Worm (Caenorhabditis elegans): ENCODE data around the gene somi-1.

somi-1 gene

ce11 chrV:13407913-13408312 lies 16.7 kb upstream of the somi-1 start, which contains the start of gene F53F1.3:
Gene F53F1.3 (plus strand): TSS chrV:13408242.
- TF ChIP-seq dmd-4 (tag; optimal IDR thresholded peaks at IDR 0.05), result no peak
- peak; percentile 67 for TF ChIP-seq fos-1 (tag; optimal IDR thresholded peaks at IDR 0.05)
- no peak for TF ChIP-seq ama-1 (optimal IDR thresholded peaks at IDR 0.05)
- no peak for TF ChIP-seq peb-1 (tag; optimal IDR thresholded peaks at IDR 0.05)
- TF ChIP-seq zag-1 (tag; optimal IDR thresholded peaks at IDR 0.05), result no peak
- no peak for TF ChIP-seq alr-1 (tag; optimal IDR thresholded peaks at IDR 0.05)

DNA sequence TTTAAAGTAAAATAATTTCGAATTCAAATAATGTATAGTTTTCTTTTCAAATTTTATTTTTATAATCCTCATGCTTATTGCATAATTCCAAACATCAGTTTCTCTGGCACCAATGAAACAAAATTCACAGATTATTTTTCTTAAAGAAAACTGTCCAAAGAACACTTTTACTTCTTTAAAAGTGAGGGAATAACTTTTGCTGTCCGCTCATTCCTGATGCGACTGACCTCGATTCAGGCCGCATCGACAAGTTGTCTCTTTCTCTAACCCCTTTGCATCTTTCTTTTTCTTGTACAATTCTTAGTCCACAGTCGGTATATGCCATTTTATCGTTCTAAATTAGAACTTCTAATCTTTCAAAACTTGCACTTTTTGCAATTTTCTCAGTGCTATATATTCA lies 15.3 kb upstream of the somi-1 start, which contains the start of gene F53F1.2:
F53F1.2 (plus strand) TSS at position 306 of the 400 bp plus-strand sequence.
- TF ChIP-seq blmp-1 (tag; optimal IDR thresholded peaks at IDR 0.05; ENCODE audit: insufficient read depth) (peak; percentile 80), R02D3.7 (tag; optimal IDR thresholded peaks at IDR 0.05) (no peak)

DNA sequence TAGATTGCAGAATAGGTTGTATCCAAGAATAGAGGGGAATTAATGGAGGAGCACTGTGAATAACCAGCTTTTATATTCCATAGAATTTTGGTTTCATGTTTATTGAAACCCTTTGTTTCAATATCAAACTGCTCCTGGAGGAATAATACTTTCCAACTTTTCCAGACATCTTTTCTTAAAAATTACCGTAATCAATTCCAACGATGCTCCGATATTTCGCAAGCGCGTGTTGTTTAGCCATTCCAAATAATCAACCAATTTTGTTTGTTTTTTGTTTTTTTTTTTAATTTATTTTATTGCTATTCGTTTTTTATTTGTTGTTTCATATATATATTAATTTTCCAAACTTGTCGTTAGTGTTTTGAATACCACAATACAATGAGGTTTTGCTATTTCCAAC lies 14.8 kb upstream of the somi-1 start, which contains the start of gene cutl-1:
cutl-1 (minus strand) TSS at position 83 of the 400 bp plus-strand sequence.
- TF ChIP-seq ceh-16 (tag; optimal IDR thresholded peaks at IDR 0.05) (no peak), lsy-2 (tag; optimal IDR thresholded peaks at IDR 0.05) (peak in 1 of 2 experiments; percentile 32)

DNA sequence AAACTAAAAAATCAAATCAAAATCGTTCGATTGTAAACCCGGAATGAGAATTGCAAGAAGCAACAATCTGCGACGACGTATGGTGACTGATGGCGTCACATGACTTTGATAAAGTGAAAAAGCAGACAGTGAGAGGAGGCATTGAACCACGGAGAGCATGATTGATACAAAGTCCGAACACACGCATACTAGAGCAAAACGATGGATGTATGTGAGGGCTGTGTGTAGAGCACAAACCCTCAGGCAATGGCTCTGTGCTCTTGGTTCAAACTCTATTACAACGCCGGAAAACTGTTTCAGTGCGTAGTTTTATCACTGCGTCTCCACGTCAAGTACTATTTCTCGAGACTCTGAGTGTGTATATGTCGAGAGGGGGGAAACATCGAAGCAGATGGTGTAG lies 11.3 kb upstream of the somi-1 start:
- no peak for TF ChIP-seq nhr-237 (tag; optimal IDR thresholded peaks at IDR 0.05)
- TF ChIP-seq aly-2 (tag; optimal IDR thresholded peaks at IDR 0.05), result no peak
- TF ChIP-seq nhr-6 (tag; optimal IDR thresholded peaks at IDR 0.05), result no peak
- TF ChIP-seq lin-11 (tag; optimal IDR thresholded peaks at IDR 0.05), result no peak
- TF ChIP-seq ceh-16 (tag; optimal IDR thresholded peaks at IDR 0.05), result no peak
- TF ChIP-seq nhr-129 (tag; optimal IDR thresholded peaks at IDR 0.05), result peak; percentile 80
- peak; percentile 72 for TF ChIP-seq lin-39 (tag; optimal IDR thresholded peaks at IDR 0.05)
- peak; percentile 3 for TF ChIP-seq F13H6.1 (tag; optimal IDR thresholded peaks at IDR 0.05)
- no peak for TF ChIP-seq egl-27 (tag; optimal IDR thresholded peaks at IDR 0.05)
- TF ChIP-seq mbf-1 (tag; optimal IDR thresholded peaks at IDR 0.05), result no peak
- no peak for TF ChIP-seq nhr-25 (tag; optimal IDR thresholded peaks at IDR 0.05)
- TF ChIP-seq fos-1 (tag; optimal IDR thresholded peaks at IDR 0.05), result no peak
- TF ChIP-seq nhr-21 (tag; optimal IDR thresholded peaks at IDR 0.05), result no peak
- TF ChIP-seq ztf-4 (tag; optimal IDR thresholded peaks at IDR 0.05), result no peak
- TF ChIP-seq lin-13 (GFP tag; optimal IDR thresholded peaks at IDR 0.05), result no peak
- TF ChIP-seq mab-5 (tag; optimal IDR thresholded peaks at IDR 0.05), result no peak
- TF ChIP-seq Y55F3AM.14 (GFP tag; optimal IDR thresholded peaks at IDR 0.05), result no peak
- TF ChIP-seq blmp-1 (tag; optimal IDR thresholded peaks at IDR 0.05; ENCODE audit: insufficient read depth), result no peak
- peak in 1 of 2 experiments; percentile 18 for TF ChIP-seq lsy-2 (tag; optimal IDR thresholded peaks at IDR 0.05)
- no peak for TF ChIP-seq nhr-11 (tag; optimal IDR thresholded peaks at IDR 0.05)
- no peak for TF ChIP-seq snpc-4 (tag; optimal IDR thresholded peaks at IDR 0.05)
- no peak for TF ChIP-seq zag-1 (tag; optimal IDR thresholded peaks at IDR 0.05)
- no peak for TF ChIP-seq elt-1 (tag; optimal IDR thresholded peaks at IDR 0.05)
- TF ChIP-seq ZK546.5 (tag; optimal IDR thresholded peaks at IDR 0.05), result no peak
- TF ChIP-seq ama-1 (optimal IDR thresholded peaks at IDR 0.05), result no peak
- TF ChIP-seq nhr-23 (tag; optimal IDR thresholded peaks at IDR 0.05), result no peak
- TF ChIP-seq sma-9 (GFP tag; optimal IDR thresholded peaks at IDR 0.05), result peak; percentile 42
- no peak for TF ChIP-seq sma-9 (tag; optimal IDR thresholded peaks at IDR 0.05)
- TF ChIP-seq ceh-82 (tag; optimal IDR thresholded peaks at IDR 0.05), result no peak
- TF ChIP-seq gmeb-1 (tag; optimal IDR thresholded peaks at IDR 0.05), result no peak
- TF ChIP-seq C34F6.9 (tag; optimal IDR thresholded peaks at IDR 0.05), result peak; percentile 31
- no peak for TF ChIP-seq crh-2 (tag; optimal IDR thresholded peaks at IDR 0.05)
- TF ChIP-seq R02D3.7 (tag; optimal IDR thresholded peaks at IDR 0.05), result no peak
- TF ChIP-seq unc-39 (tag; optimal IDR thresholded peaks at IDR 0.05), result no peak
- TF ChIP-seq unc-55 (GFP tag; optimal IDR thresholded peaks at IDR 0.05), result peak; percentile 4
- TF ChIP-seq alr-1 (tag; optimal IDR thresholded peaks at IDR 0.05), result no peak
- TF ChIP-seq ztf-1 (GFP tag; conservative IDR thresholded peaks at IDR 0.05), result no peak
- no peak for TF ChIP-seq nhr-12 (tag; optimal IDR thresholded peaks at IDR 0.05)
- no peak for TF ChIP-seq nhr-77 (tag; optimal IDR thresholded peaks at IDR 0.05)
- no peak for TF ChIP-seq sem-4 (tag; optimal IDR thresholded peaks at IDR 0.05)
- no peak for TF ChIP-seq sma-3 (GFP tag; optimal IDR thresholded peaks at IDR 0.05)
- TF ChIP-seq skn-1 (tag; optimal IDR thresholded peaks at IDR 0.05), result no peak
- no peak for TF ChIP-seq peb-1 (tag; optimal IDR thresholded peaks at IDR 0.05)
- no peak for TF ChIP-seq dmd-4 (tag; optimal IDR thresholded peaks at IDR 0.05)

Data from whole organism, L2 larva.